Worm (Caenorhabditis elegans) whole organism, L1 larva: ENCODE measurements around the gene srr-8.

Experiments used
- C16A3.4 ChIP-seq: fragments of 150-350 bp; optimal IDR thresholded peaks from 2 replicates; lab custom pipeline; 2014; ENCODE audit warnings: missing biosample characterization, missing genetic modification characterization
- Y116A8C.19 ChIP-seq: sonication (generic microtip); optimal IDR thresholded peaks from 2 replicates; lab custom pipeline; 2016; ENCODE audit warnings: missing compliant biosample characterization, missing genetic modification characterization, borderline replicate concordance
- blmp-1 ChIP-seq: fragments of 150-350 bp; optimal IDR thresholded peaks from 2 replicates; lab custom pipeline; 2014; ENCODE audit warnings: missing biosample characterization, missing genetic modification characterization
- ceh-82 ChIP-seq, 3 experiments: fragments of 150-350 bp in 1 of 3; sonication (generic microtip) in 2 of 3; optimal IDR thresholded peaks; 2 replicates each; lab custom pipeline; 2014 to 2017; ENCODE audit warnings: missing biosample characterization in 3 of 3, missing genetic modification characterization in 3 of 3
- ceh-90 ChIP-seq: sonication (generic microtip); optimal IDR thresholded peaks from 2 replicates; lab custom pipeline; 2016; ENCODE audit warnings: missing genetic modification characterization, missing compliant biosample characterization
- dpl-1 ChIP-seq, 3 experiments: fragments of 150-350 bp in 2 of 3; sonication (generic microtip) in 1 of 3; optimal IDR thresholded peaks; 2 replicates each; lab custom pipeline; 2014 to 2017; ENCODE audit warnings: missing biosample characterization in 3 of 3, missing genetic modification characterization in 3 of 3, missing genetic modification reagents in 3 of 3
- efl-1 ChIP-seq, 4 experiments: fragments of 150-350 bp; optimal IDR thresholded peaks in 3 of 4; peaks in 1 of 4; 1 replicate in 1 of 4; 2 replicates in 3 of 4; lab custom pipeline; 2014; ENCODE audit warnings: missing biosample characterization in 2 of 4, missing genetic modification characterization in 2 of 4, missing genetic modification reagents in 2 of 4
- elt-2 ChIP-seq: sonication (generic microtip); optimal IDR thresholded peaks from 2 replicates; lab custom pipeline; 2016; ENCODE audit warnings: missing genetic modification characterization, mild to moderate bottlenecking, inconsistent platforms, missing compliant biosample characterization, missing genetic modification reagents
- elt-3 ChIP-seq, 6 experiments: fragments of 150-350 bp in 1 of 6; sonication (generic microtip); optimal IDR thresholded peaks; 2 replicates each; lab custom pipeline; 2017 to 2018; ENCODE audit warnings: missing biosample characterization in 6 of 6, missing genetic modification characterization in 6 of 6, inconsistent platforms in 1 of 6
- fkh-4 ChIP-seq: sonication (generic microtip); optimal IDR thresholded peaks from 2 replicates; lab custom pipeline; 2016; ENCODE audit warnings: missing compliant biosample characterization, missing genetic modification characterization, borderline replicate concordance
- fkh-8 ChIP-seq: sonication (generic microtip); optimal IDR thresholded peaks from 2 replicates; lab custom pipeline; 2016; ENCODE audit warnings: mild to moderate bottlenecking, missing genetic modification characterization, missing compliant biosample characterization
- hlh-17 ChIP-seq: fragments of 200-800 bp; sonication (Bioruptor generic); optimal IDR thresholded peaks from 2 replicates; lab custom pipeline; 2018; ENCODE audit warnings: missing genetic modification characterization, mild to moderate bottlenecking, missing compliant biosample characterization, moderate library complexity, borderline replicate concordance
- hlh-4 ChIP-seq: sonication (generic microtip); optimal IDR thresholded peaks from 2 replicates; lab custom pipeline; 2016; ENCODE audit warnings: mild to moderate bottlenecking, missing genetic modification characterization, missing compliant biosample characterization
- hpl-2 ChIP-seq: fragments of 150-350 bp; optimal IDR thresholded peaks from 2 replicates; lab custom pipeline; 2014; ENCODE audit warnings: missing biosample characterization, missing genetic modification reagents, missing genetic modification characterization
- lin-13 ChIP-seq: fragments of 150-350 bp; optimal IDR thresholded peaks from 2 replicates; lab custom pipeline; 2014; ENCODE audit warnings: missing biosample characterization, missing genetic modification reagents, missing genetic modification characterization
- lin-14 ChIP-seq: fragments of 200-800 bp; sonication (Bioruptor generic); optimal IDR thresholded peaks from 2 replicates; lab custom pipeline; 2018; ENCODE audit warnings: mild to moderate bottlenecking, missing genetic modification characterization, moderate library complexity, missing compliant biosample characterization
- lin-35 ChIP-seq, 2 experiments: fragments of 150-350 bp; optimal IDR thresholded peaks; 2 replicates each; lab custom pipeline; 2014; ENCODE audit warnings: missing biosample characterization in 2 of 2, missing genetic modification characterization in 2 of 2, missing genetic modification reagents in 2 of 2
- lir-3 ChIP-seq: sonication (generic microtip); optimal IDR thresholded peaks from 2 replicates; lab custom pipeline; 2016; ENCODE audit warnings: mild to moderate bottlenecking, missing genetic modification characterization, moderate library complexity, missing compliant biosample characterization; ENCODE audit not compliant: poor library complexity
- mdl-1 ChIP-seq, 2 experiments: fragments of 150-350 bp; optimal IDR thresholded peaks; 2 replicates each; lab custom pipeline; 2014 to 2017; ENCODE audit warnings: missing biosample characterization in 2 of 2, missing genetic modification characterization in 2 of 2, inconsistent platforms in 1 of 2
- nhr-20 ChIP-seq: sonication (generic microtip); optimal IDR thresholded peaks from 2 replicates; lab custom pipeline; 2016; ENCODE audit warnings: mild to moderate bottlenecking, missing genetic modification characterization, missing compliant biosample characterization
- nhr-237 ChIP-seq: fragments of 150-350 bp; optimal IDR thresholded peaks from 2 replicates; lab custom pipeline; 2014; ENCODE audit warnings: missing biosample characterization, missing genetic modification characterization
- nhr-71 ChIP-seq: sonication (generic microtip); optimal IDR thresholded peaks from 2 replicates; lab custom pipeline; 2016; ENCODE audit warnings: mild to moderate bottlenecking, missing genetic modification characterization, moderate library complexity, missing compliant biosample characterization
- nhr-76 ChIP-seq: sonication (generic microtip); optimal IDR thresholded peaks from 2 replicates; lab custom pipeline; 2017; ENCODE audit warnings: missing biosample characterization, missing genetic modification characterization
- nhr-85 ChIP-seq: sonication (generic microtip); peaks from one replicate; lab custom pipeline; 2016; ENCODE audit warnings: missing genetic modification characterization, inconsistent platforms, missing compliant biosample characterization
- nhr-90 ChIP-seq: sonication (generic microtip); optimal IDR thresholded peaks from 2 replicates; lab custom pipeline; 2016; ENCODE audit warnings: mild to moderate bottlenecking, missing genetic modification characterization, missing compliant biosample characterization; ENCODE audit not compliant: poor library complexity
- pax-3 ChIP-seq: fragments of 200-800 bp; sonication (Bioruptor generic); optimal IDR thresholded peaks from 2 replicates; lab custom pipeline; 2018; ENCODE audit warnings: mild to moderate bottlenecking, missing genetic modification characterization, moderate library complexity, missing compliant biosample characterization
- rnt-1 ChIP-seq: sonication (generic microtip); optimal IDR thresholded peaks from 2 replicates; lab custom pipeline; 2016; ENCODE audit warnings: mild to moderate bottlenecking, missing genetic modification characterization, moderate library complexity, missing compliant biosample characterization
- skn-1 ChIP-seq: fragments of 150-350 bp; optimal IDR thresholded peaks from 2 replicates; lab custom pipeline; 2014; ENCODE audit warnings: missing biosample characterization, missing genetic modification characterization
- snu-23 ChIP-seq: sonication (generic microtip); optimal IDR thresholded peaks from 2 replicates; lab custom pipeline; 2016; ENCODE audit warnings: missing genetic modification characterization, missing compliant biosample characterization
- sptf-1 ChIP-seq: fragments of 150-350 bp; optimal IDR thresholded peaks from 2 replicates; lab custom pipeline; 2014; ENCODE audit warnings: missing biosample characterization, missing genetic modification characterization
- sup-37 ChIP-seq: fragments of 200-800 bp; sonication (Bioruptor generic); optimal IDR thresholded peaks from 2 replicates; lab custom pipeline; 2018; ENCODE audit warnings: mild to moderate bottlenecking, missing genetic modification characterization, missing compliant biosample characterization
- tbx-2 ChIP-seq: sonication (generic microtip); optimal IDR thresholded peaks from 2 replicates; lab custom pipeline; 2016; ENCODE audit warnings: missing genetic modification characterization, missing compliant biosample characterization
- tlp-1 ChIP-seq: fragments of 150-350 bp; optimal IDR thresholded peaks from 2 replicates; lab custom pipeline; 2014; ENCODE audit warnings: missing biosample characterization, missing genetic modification characterization
- unc-130 ChIP-seq: fragments of 150-350 bp; optimal IDR thresholded peaks from 2 replicates; lab custom pipeline; 2017; ENCODE audit warnings: missing biosample characterization, missing genetic modification characterization, inconsistent platforms
- unc-30 ChIP-seq: sonication (generic microtip); optimal IDR thresholded peaks from 2 replicates; lab custom pipeline; 2017; ENCODE audit warnings: missing biosample characterization, missing genetic modification characterization
- unc-86 ChIP-seq: sonication (generic microtip); optimal IDR thresholded peaks from 2 replicates; lab custom pipeline; 2016; ENCODE audit warnings: missing genetic modification characterization, missing compliant biosample characterization
- vab-15 ChIP-seq: sonication (generic microtip); optimal IDR thresholded peaks from 2 replicates; lab custom pipeline; 2017; ENCODE audit warnings: missing genotype, mild to moderate bottlenecking, missing genetic modification characterization, missing compliant biosample characterization
- ztf-11 ChIP-seq, 2 experiments: sonication (generic microtip); optimal IDR thresholded peaks; 2 replicates each; lab custom pipeline; 2016 to 2017; ENCODE audit warnings: missing genetic modification characterization in 2 of 2, missing biosample characterization in 1 of 2, missing compliant biosample characterization in 1 of 2

Gene srr-8

DNA sequence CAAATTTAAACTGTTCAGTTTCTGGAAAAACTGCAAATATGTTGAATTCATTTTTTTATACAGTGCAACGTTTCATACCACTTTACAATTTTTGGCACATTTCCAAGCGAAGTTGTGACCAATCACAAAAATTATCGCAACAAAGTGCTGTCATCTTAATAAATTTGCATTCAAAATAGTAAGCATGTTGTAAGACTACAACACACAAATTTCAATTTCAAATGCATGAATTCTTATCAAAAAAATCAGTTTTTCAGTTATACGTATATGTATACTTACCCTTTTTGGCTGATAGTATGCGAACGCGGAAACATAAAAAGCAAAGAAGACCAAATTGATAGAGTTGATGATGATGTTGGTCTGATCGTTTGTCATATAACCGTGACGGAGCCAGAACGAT, 28.7 kb downstream of the srr-8 start:
- TF ChIP-seq fkh-8 (tag; lab: Kevin White, UChicago) (no peak), tbx-2 (tag; lab: Kevin White, UChicago) (no peak), lin-14 (peak; percentile 18), nhr-85 (tag; lab: Kevin White, UChicago) (no peak), unc-130 (tag; lab: Kevin White, UChicago) (no peak), nhr-76 (tag; lab: Kevin White, UChicago) (no peak), hlh-17 (GFP tag; lab: Kevin White, UChicago) (no peak), Y116A8C.19 (tag; lab: Kevin White, UChicago) (no peak), rnt-1 (tag; lab: Kevin White, UChicago) (no peak), elt-2 (tag; lab: Kevin White, UChicago) (peak; percentile 66), efl-1 (optimal IDR thresholded peaks at IDR 0.05; lab: Kevin White, UChicago) (no peak), efl-1 (GFP tag; optimal IDR thresholded peaks at IDR 0.05 in 1 of 2; lab: Kevin White, UChicago) (peak in 1 of 2 experiments; percentile 83), pax-3 (tag; lab: Kevin White, UChicago) (no peak), unc-86 (tag; lab: Kevin White, UChicago) (no peak), sptf-1 (no peak), vab-15 (tag; lab: Kevin White, UChicago) (no peak), hlh-4 (tag; lab: Kevin White, UChicago) (no peak), nhr-71 (tag; lab: Kevin White, UChicago) (no peak), ceh-90 (tag; lab: Kevin White, UChicago) (no peak)

DNA sequence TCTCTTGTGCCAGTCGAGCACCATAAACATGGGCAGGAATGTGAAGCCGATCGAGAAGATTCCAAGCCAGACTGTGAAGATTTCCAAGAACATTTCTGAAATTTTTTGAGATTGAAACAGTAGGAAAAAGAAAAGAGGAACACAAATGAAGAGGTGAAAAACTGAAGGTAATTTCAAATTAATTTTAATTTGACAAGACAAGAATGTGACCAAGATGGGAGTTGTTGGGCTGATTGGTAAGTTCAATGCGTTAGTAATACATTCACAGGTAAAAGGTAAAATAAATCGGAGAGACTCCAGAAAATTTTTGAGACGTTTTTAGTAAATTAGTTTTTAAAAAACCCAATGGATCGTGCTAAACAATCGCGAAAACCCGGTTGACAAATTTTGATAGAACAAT, 29.2 kb downstream of the srr-8 start, which contains the start of gene swt-7:
Gene swt-7 (minus strand): TSS at position 101 of the 400 bp plus-strand sequence.
- TF ChIP-seq snu-23 (GFP tag; lab: Kevin White, UChicago), result no peak
- no peak for TF ChIP-seq lin-35 (GFP tag; optimal IDR thresholded peaks at IDR 0.05; lab: Kevin White, UChicago)
- no peak for TF ChIP-seq tlp-1 (tag; lab: Kevin White, UChicago)
- TF ChIP-seq unc-30 (tag; lab: Kevin White, UChicago), result no peak
- TF ChIP-seq mdl-1 (tag; optimal IDR thresholded peaks at IDR 0.05; lab: Kevin White, UChicago), result no peak
- TF ChIP-seq nhr-90 (tag; lab: Kevin White, UChicago), result no peak
- no peak for TF ChIP-seq ceh-82 (tag; optimal IDR thresholded peaks at IDR 0.05; lab: Kevin White, UChicago)
- TF ChIP-seq lir-3 (tag; lab: Kevin White, UChicago), result no peak
- TF ChIP-seq nhr-20 (tag; lab: Kevin White, UChicago), result no peak
- TF ChIP-seq elt-2 (tag; lab: Kevin White, UChicago), result no peak
- no peak for TF ChIP-seq sup-37
- no peak for TF ChIP-seq C16A3.4
- no peak for TF ChIP-seq skn-1

DNA sequence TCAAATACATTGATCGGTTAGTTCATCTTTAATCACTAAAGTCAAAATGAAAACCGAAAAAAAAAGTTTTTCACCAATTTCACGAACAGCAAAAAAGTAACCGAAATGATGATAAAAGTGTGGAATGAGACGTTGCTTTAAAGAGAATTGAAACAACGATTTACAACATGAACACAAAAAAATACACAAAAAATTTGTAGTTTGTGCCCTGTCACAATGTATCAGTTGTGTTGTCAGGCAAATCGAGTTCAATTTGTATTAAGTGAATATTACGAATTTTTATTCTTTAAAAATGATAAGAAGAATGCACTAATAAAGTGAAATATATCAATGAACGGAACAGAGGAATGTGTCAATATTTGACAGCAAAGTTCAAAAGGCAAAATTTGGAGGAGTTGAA, 30.3 kb downstream of the srr-8 start:
- no peak for TF ChIP-seq nhr-237 (tag; lab: Kevin White, UChicago)
- peak; percentile 3 for TF ChIP-seq skn-1

DNA sequence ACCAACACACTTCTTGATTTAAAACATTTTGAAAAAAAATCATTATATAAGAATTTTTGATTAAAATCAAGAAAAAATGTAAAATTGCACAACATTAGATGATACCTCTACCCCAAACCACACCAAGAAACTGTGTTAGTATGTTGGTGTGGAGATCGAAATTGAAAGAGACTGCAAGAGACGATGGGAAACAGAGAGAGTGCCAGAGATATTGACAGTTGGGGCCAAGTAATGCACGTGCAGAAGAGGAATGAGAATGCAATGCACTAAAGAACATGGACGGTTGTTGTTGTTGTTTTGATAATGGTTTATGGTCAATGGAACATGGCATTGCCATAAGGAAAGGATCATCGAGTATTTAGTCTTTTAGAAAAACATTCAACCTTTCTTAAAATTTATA, 30.7 kb downstream of the srr-8 start:
- TF ChIP-seq efl-1 (optimal IDR thresholded peaks at IDR 0.05; lab: Kevin White, UChicago) (peak; percentile 4 to 16), efl-1 (GFP tag; optimal IDR thresholded peaks at IDR 0.05 in 1 of 2; lab: Kevin White, UChicago) (no peak), lin-35 (GFP tag; optimal IDR thresholded peaks at IDR 0.05; lab: Kevin White, UChicago) (peak in 1 of 2 experiments; percentile 41), lin-13 (no peak), tbx-2 (tag; lab: Kevin White, UChicago) (peak; percentile 7), mdl-1 (tag; optimal IDR thresholded peaks at IDR 0.05; lab: Kevin White, UChicago) (peak in 1 of 2 experiments; percentile 86), nhr-71 (tag; lab: Kevin White, UChicago) (peak; percentile 57), dpl-1 (GFP tag; optimal IDR thresholded peaks at IDR 0.05; lab: Kevin White, UChicago) (peak in 2 of 3 experiments; percentile 14 to 27), lin-14 (peak; percentile 69), nhr-20 (tag; lab: Kevin White, UChicago) (peak; percentile 42), snu-23 (GFP tag; lab: Kevin White, UChicago) (peak; percentile 58), elt-3 (tag; optimal IDR thresholded peaks at IDR 0.05; lab: Kevin White, UChicago) (peak in 1 of 6 experiments; percentile 42), ztf-11 (tag; optimal IDR thresholded peaks at IDR 0.05; lab: Kevin White, UChicago) (no peak), rnt-1 (tag; lab: Kevin White, UChicago) (peak; percentile 50), hpl-2 (GFP tag; lab: Kevin White, UChicago) (no peak), blmp-1 (tag; lab: Kevin White, UChicago) (peak; percentile 29), fkh-4 (no peak), nhr-85 (tag; lab: Kevin White, UChicago) (peak; percentile 88)
